Worm (Caenorhabditis elegans) whole organism, L3 larva: Measurements from ENCODE around the gene fndc-1.
A peak's percentile ranks its signal among the peaks of the same experiment; 100 is the strongest.

Experiments used
- daf-12 ChIP-seq: fragments of 150-350 bp; optimal IDR thresholded peaks from 2 replicates; lab custom pipeline; 2014; ENCODE audit warnings: missing biosample characterization, missing genetic modification reagents, missing genetic modification characterization
- egl-27 ChIP-seq: sonication (generic microtip); optimal IDR thresholded peaks from 4 replicates; lab custom pipeline; 2017; ENCODE audit warnings: missing biosample characterization, missing genetic modification reagents, missing genetic modification characterization
- fkh-10 ChIP-seq: sonication (generic microtip); optimal IDR thresholded peaks from 2 replicates; lab custom pipeline; 2017; ENCODE audit warnings: missing biosample characterization, missing genetic modification reagents, missing genetic modification characterization
- lin-39 ChIP-seq: fragments of 150-350 bp; optimal IDR thresholded peaks from 2 replicates; lab custom pipeline; 2018; ENCODE audit warnings: missing biosample characterization, missing genetic modification reagents, missing genetic modification characterization
- lsy-12 ChIP-seq: sonication (generic microtip); optimal IDR thresholded peaks from 2 replicates; lab custom pipeline; 2016; ENCODE audit warnings: mild to moderate bottlenecking, missing genetic modification characterization, missing compliant biosample characterization
- nhr-11 ChIP-seq: fragments of 150-350 bp; optimal IDR thresholded peaks from 2 replicates; lab custom pipeline; 2014; ENCODE audit warnings: missing biosample characterization, missing genetic modification characterization
- nhr-23 ChIP-seq: fragments of 150-350 bp; optimal IDR thresholded peaks from 2 replicates; lab custom pipeline; 2014; ENCODE audit warnings: missing biosample characterization, missing genetic modification reagents, missing genetic modification characterization
- nhr-76 ChIP-seq: fragments of 150-350 bp; sonication (generic microtip); optimal IDR thresholded peaks from 5 replicates; lab custom pipeline; 2014; ENCODE audit warnings: missing biosample characterization, missing genetic modification characterization
- pha-4 ChIP-seq: fragments of 150-350 bp; optimal IDR thresholded peaks from 2 replicates; lab custom pipeline; 2014; ENCODE audit warnings: missing biosample characterization, missing genetic modification reagents, missing genetic modification characterization
- sea-2 ChIP-seq: fragments of 150-350 bp; sonication (generic microtip); optimal IDR thresholded peaks from 4 replicates; lab custom pipeline; 2014; ENCODE audit warnings: missing biosample characterization, missing genetic modification reagents, missing genetic modification characterization
- unc-39 ChIP-seq: sonication (generic microtip); optimal IDR thresholded peaks from 4 replicates; lab custom pipeline; 2017; ENCODE audit warnings: missing biosample characterization, missing genetic modification characterization

ce11 chrII:11224045-11224481 is 13.1 kb downstream of the fndc-1 start:
- peak; percentile 69 for TF ChIP-seq nhr-23 (tag; lab: Kevin White, UChicago)
- TF ChIP-seq egl-27 (tag; lab: Kevin White, UChicago), result peak; percentile 8
- TF ChIP-seq nhr-76, result no peak
- no peak for TF ChIP-seq daf-12 (tag; lab: Kevin White, UChicago)
- no peak for TF ChIP-seq unc-39 (tag; lab: Kevin White, UChicago)
- peak; percentile 33 for TF ChIP-seq pha-4 (tag; lab: Kevin White, UChicago)
- TF ChIP-seq sea-2 (GFP tag; lab: Kevin White, UChicago), result no peak
- TF ChIP-seq lin-39, result peak; percentile 62
- TF ChIP-seq nhr-11 (tag; lab: Kevin White, UChicago), result no peak
- TF ChIP-seq lsy-12, result peak; percentile 71
- no peak for TF ChIP-seq fkh-10 (GFP tag; lab: Kevin White, UChicago)
